Worm (Caenorhabditis elegans) whole organism, mixed stage, embryonic: ENCODE data around the gene str-124.

Experiments
- nhr-28 ChIP-seq: fragments of 150-350 bp; optimal IDR thresholded peaks from 2 replicates; lab custom pipeline; 2014; ENCODE audit warnings: missing biosample characterization, missing genetic modification characterization
- pha-4 ChIP-seq: fragments of 150-350 bp; optimal IDR thresholded peaks from 2 replicates; lab custom pipeline; 2018; ENCODE audit warnings: missing biosample characterization, missing genetic modification reagents, missing genetic modification characterization
- tbx-8 ChIP-seq: fragments of 200-800 bp; sonication (Bioruptor generic); optimal IDR thresholded peaks from 2 replicates; lab custom pipeline; 2018; ENCODE audit warnings: mild to moderate bottlenecking, missing genetic modification characterization, moderate library complexity, missing compliant biosample characterization

DNA sequence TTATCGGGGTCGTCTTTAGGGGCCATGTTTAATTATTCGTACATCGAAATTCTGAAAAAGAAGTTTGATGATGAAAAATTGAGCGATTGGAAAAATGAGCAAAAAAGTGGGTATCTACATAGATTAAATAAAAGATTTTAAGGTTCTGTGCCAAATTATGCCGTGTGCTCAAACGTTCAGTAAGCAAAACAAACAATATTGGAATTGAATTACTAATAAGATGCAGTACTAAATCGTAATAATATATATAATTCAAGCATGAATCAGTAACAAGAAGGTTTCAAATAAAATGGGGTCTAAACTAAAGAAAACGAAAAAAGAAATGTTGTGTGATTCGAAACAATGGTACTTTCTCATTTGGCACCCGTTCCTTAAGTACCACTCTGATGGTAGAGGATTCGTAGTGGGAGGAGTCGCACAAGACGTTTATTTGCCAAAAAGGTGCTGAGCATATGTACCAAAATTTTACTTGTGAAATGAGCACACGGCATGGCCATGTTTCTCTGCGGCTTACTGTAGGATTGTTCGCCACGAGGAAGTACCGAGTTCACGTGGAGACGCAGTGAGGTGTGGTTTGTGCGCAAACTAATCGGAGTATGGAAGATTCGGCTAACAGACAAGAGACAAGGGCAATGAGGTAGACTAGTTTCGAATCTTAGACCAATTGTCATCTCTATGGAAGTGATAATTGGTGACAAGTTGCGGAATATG is 38.0 kb upstream of the str-124 start, which contains the start of gene pgp-14:
- TF ChIP-seq nhr-28 (tag; lab: Kevin White, UChicago) (no peak), pha-4 (tag; lab: Kevin White, UChicago) (no peak), tbx-8 (GFP tag; lab: Kevin White, UChicago) (no peak)
